Worm (Caenorhabditis elegans) whole organism, late embryonic: ENCODE measurements around the gene mcm-3AP.
A peak's percentile ranks its signal among the peaks of the same experiment; 100 is the strongest.

Experiments
- C08G9.2 ChIP-seq: sonication (generic microtip); optimal IDR thresholded peaks from 2 replicates; lab custom pipeline; 2016; ENCODE audit warnings: mild to moderate bottlenecking, missing genetic modification characterization, moderate library complexity, missing compliant biosample characterization
- K02D7.2 ChIP-seq: sonication (generic microtip); optimal IDR thresholded peaks from 2 replicates; lab custom pipeline; 2017; ENCODE audit warnings: mild to moderate bottlenecking, missing genetic modification characterization, missing compliant biosample characterization
- T23F11.4 ChIP-seq: fragments of 200-800 bp; sonication (Bioruptor generic); optimal IDR thresholded peaks from 2 replicates; lab custom pipeline; 2018; ENCODE audit warnings: mild to moderate bottlenecking, missing genetic modification characterization, missing compliant biosample characterization
- ama-1 ChIP-seq: fragments of 150-350 bp; optimal IDR thresholded peaks from 2 replicates; lab custom pipeline; 2014
- ceh-18 ChIP-seq: sonication (generic microtip); optimal IDR thresholded peaks from 2 replicates; lab custom pipeline; 2016; ENCODE audit warnings: missing genetic modification characterization, missing compliant biosample characterization
- ceh-2 ChIP-seq: sonication (generic microtip); optimal IDR thresholded peaks from 2 replicates; lab custom pipeline; 2016; ENCODE audit warnings: missing genotype, missing genetic modification characterization, missing compliant biosample characterization
- ceh-22 ChIP-seq: sonication (generic microtip); optimal IDR thresholded peaks from 2 replicates; lab custom pipeline; 2017; ENCODE audit warnings: missing biosample characterization, missing genetic modification characterization
- ceh-30 ChIP-seq: fragments of 150-350 bp; optimal IDR thresholded peaks from 2 replicates; lab custom pipeline; 2014; ENCODE audit warnings: missing biosample characterization, missing genetic modification characterization
- ceh-31 ChIP-seq: sonication (generic microtip); optimal IDR thresholded peaks from 2 replicates; lab custom pipeline; 2016; ENCODE audit warnings: missing genetic modification characterization, missing compliant biosample characterization
- ceh-34 ChIP-seq: sonication (generic microtip); optimal IDR thresholded peaks from 2 replicates; lab custom pipeline; 2016; ENCODE audit warnings: mild to moderate bottlenecking, missing genetic modification characterization, missing compliant biosample characterization
- ceh-48 ChIP-seq: sonication (generic microtip); optimal IDR thresholded peaks from 2 replicates; lab custom pipeline; 2016; ENCODE audit warnings: missing genetic modification characterization, inconsistent platforms, missing compliant biosample characterization
- ceh-6 ChIP-seq: fragments of 200-800 bp; sonication (Bioruptor generic); optimal IDR thresholded peaks from 2 replicates; lab custom pipeline; 2018; ENCODE audit warnings: mild to moderate bottlenecking, missing genetic modification characterization, missing compliant biosample characterization
- ceh-9 ChIP-seq: sonication (generic microtip); optimal IDR thresholded peaks from 2 replicates; lab custom pipeline; 2016; ENCODE audit warnings: mild to moderate bottlenecking, missing genetic modification characterization, inconsistent platforms, missing compliant biosample characterization
- dmd-4 ChIP-seq: sonication (generic microtip); optimal IDR thresholded peaks from 2 replicates; lab custom pipeline; 2016; ENCODE audit warnings: borderline replicate concordance, missing genetic modification characterization, missing compliant biosample characterization
- dve-1 ChIP-seq: sonication (generic microtip); optimal IDR thresholded peaks from 2 replicates; lab custom pipeline; 2017; ENCODE audit warnings: antibody characterized with exemption, mild to moderate bottlenecking, missing genetic modification characterization, missing compliant biosample characterization
- elt-4 ChIP-seq: sonication (generic microtip); optimal IDR thresholded peaks from 2 replicates; lab custom pipeline; 2016; ENCODE audit warnings: missing genetic modification characterization, missing compliant biosample characterization
- eyg-1 ChIP-seq: sonication (generic microtip); optimal IDR thresholded peaks from 2 replicates; lab custom pipeline; 2016; ENCODE audit warnings: missing genotype, missing genetic modification characterization, missing compliant biosample characterization
- fax-1 ChIP-seq: sonication (generic microtip); optimal IDR thresholded peaks from 2 replicates; lab custom pipeline; 2016; ENCODE audit warnings: missing genotype, missing genetic modification characterization, missing compliant biosample characterization
- fkh-10 ChIP-seq: fragments of 150-350 bp; optimal IDR thresholded peaks from 2 replicates; lab custom pipeline; 2014; ENCODE audit warnings: missing biosample characterization, missing genetic modification reagents, missing genetic modification characterization
- hlh-13 ChIP-seq: fragments of 200-800 bp; sonication (Bioruptor generic); optimal IDR thresholded peaks from 2 replicates; lab custom pipeline; 2018; ENCODE audit warnings: mild to moderate bottlenecking, missing genetic modification characterization, missing compliant biosample characterization
- hlh-30 ChIP-seq: sonication (generic microtip); optimal IDR thresholded peaks from 2 replicates; lab custom pipeline; 2017; ENCODE audit warnings: antibody characterized with exemption, missing genetic modification characterization, missing compliant biosample characterization; ENCODE audit not compliant: insufficient read depth
- hlh-8 ChIP-seq: sonication (generic microtip); optimal IDR thresholded peaks from 2 replicates; lab custom pipeline; 2016; ENCODE audit warnings: missing genotype, missing genetic modification characterization, missing compliant biosample characterization
- nfya-1 ChIP-seq: sonication (generic microtip); optimal IDR thresholded peaks from 2 replicates; lab custom pipeline; 2017; ENCODE audit warnings: missing genetic modification characterization, mild to moderate bottlenecking, missing compliant biosample characterization, antibody characterized with exemption, moderate library complexity
- nhr-232 ChIP-seq: sonication (generic microtip); optimal IDR thresholded peaks from 2 replicates; lab custom pipeline; 2016; ENCODE audit warnings: missing genetic modification characterization, missing compliant biosample characterization
- pag-3 ChIP-seq: sonication (generic microtip); optimal IDR thresholded peaks from 2 replicates; lab custom pipeline; 2016; ENCODE audit warnings: missing compliant biosample characterization, missing genetic modification characterization, borderline replicate concordance
- pha-4 ChIP-seq: fragments of 150-350 bp; optimal IDR thresholded peaks from 2 replicates; lab custom pipeline; 2018; ENCODE audit warnings: missing biosample characterization, missing genetic modification reagents, missing genetic modification characterization
- pqm-1 ChIP-seq: sonication (generic microtip); optimal IDR thresholded peaks from 2 replicates; lab custom pipeline; 2016; ENCODE audit warnings: missing genetic modification characterization, missing compliant biosample characterization
- ref-2 ChIP-seq: sonication (generic microtip); optimal IDR thresholded peaks from 2 replicates; lab custom pipeline; 2016; ENCODE audit warnings: missing genetic modification characterization, missing compliant biosample characterization
- rnt-1 ChIP-seq: sonication (generic microtip); optimal IDR thresholded peaks from 2 replicates; lab custom pipeline; 2016; ENCODE audit warnings: missing genetic modification characterization, missing compliant biosample characterization
- sox-2 ChIP-seq: fragments of 200-800 bp; sonication (Bioruptor generic); IDR thresholded peaks from 2 replicates; pipeline ENCODE4 v1.3.6; 2022; ENCODE audit warnings: missing genetic modification reagents, missing genetic modification characterization, missing compliant biosample characterization
- sox-4 ChIP-seq: sonication (generic microtip); optimal IDR thresholded peaks from 2 replicates; lab custom pipeline; 2017; ENCODE audit warnings: mild to moderate bottlenecking, missing genetic modification characterization, inconsistent platforms, missing compliant biosample characterization
- tbx-2 ChIP-seq: sonication (generic microtip); optimal IDR thresholded peaks from 2 replicates; lab custom pipeline; 2016; ENCODE audit warnings: missing genetic modification characterization, missing compliant biosample characterization
- unc-42 ChIP-seq: sonication (generic microtip); optimal IDR thresholded peaks from 2 replicates; lab custom pipeline; 2016; ENCODE audit warnings: missing genotype, missing genetic modification characterization, missing compliant biosample characterization
- unc-55 ChIP-seq: sonication (generic microtip); optimal IDR thresholded peaks from 2 replicates; lab custom pipeline; 2017; ENCODE audit warnings: missing biosample characterization, missing genetic modification reagents, missing genetic modification characterization
- zip-5 ChIP-seq: sonication (generic microtip); optimal IDR thresholded peaks from 2 replicates; lab custom pipeline; 2016; ENCODE audit warnings: missing genetic modification characterization, missing compliant biosample characterization
- ztf-16 ChIP-seq: sonication (generic microtip); optimal IDR thresholded peaks from 2 replicates; lab custom pipeline; 2017; ENCODE audit warnings: missing genetic modification characterization, missing compliant biosample characterization

Gene mcm-3AP

ce11 chrIV:7903359-7903758 is 45.1 kb upstream of the mcm-3AP start, which contains the start of gene C49H3.6:
Gene C49H3.6, plus strand, starts transcription at chrIV:7903738.
- TF ChIP-seq ceh-22 (tag; lab: Kevin White, UChicago) (peak; percentile 38), ceh-31 (tag; lab: Kevin White, UChicago) (peak; percentile 19), sox-4 (tag; lab: Kevin White, UChicago) (no peak), hlh-8 (tag; lab: Kevin White, UChicago) (no peak), ama-1 (lab: Kevin White, UChicago) (no peak), ceh-6 (GFP tag; lab: Kevin White, UChicago) (no peak), fax-1 (tag; lab: Kevin White, UChicago) (no peak), C08G9.2 (tag; lab: Kevin White, UChicago) (no peak), unc-55 (peak; percentile 22), fkh-10 (GFP tag; lab: Kevin White, UChicago) (no peak), eyg-1 (tag; lab: Kevin White, UChicago) (no peak), sox-2 (GFP tag; lab: Robert Waterston, UW) (no peak), rnt-1 (tag; lab: Kevin White, UChicago) (no peak), pha-4 (no peak), ref-2 (tag; lab: Kevin White, UChicago) (no peak), T23F11.4 (GFP tag; lab: Kevin White, UChicago) (no peak), nfya-1 (tag; lab: Kevin White, UChicago) (peak; percentile 26), ceh-30 (tag; lab: Kevin White, UChicago) (no peak), pag-3 (no peak), ceh-9 (tag; lab: Kevin White, UChicago) (no peak), hlh-30 (tag; lab: Kevin White, UChicago) (peak; percentile 44), unc-42 (tag; lab: Kevin White, UChicago) (peak; percentile 8)

- TF ChIP-seq dmd-4 (tag; lab: Kevin White, UChicago) (no peak), ceh-2 (tag; lab: Kevin White, UChicago) (no peak), fax-1 (tag; lab: Kevin White, UChicago) (no peak), ceh-30 (tag; lab: Kevin White, UChicago) (no peak), ceh-18 (no peak), ama-1 (lab: Kevin White, UChicago) (no peak), ceh-31 (tag; lab: Kevin White, UChicago) (no peak), ref-2 (tag; lab: Kevin White, UChicago) (no peak), hlh-13 (GFP tag; lab: Kevin White, UChicago) (no peak), unc-55 (no peak), elt-4 (tag; lab: Kevin White, UChicago) (no peak), pqm-1 (tag; lab: Kevin White, UChicago) (no peak), ztf-16 (no peak), dve-1 (no peak), nhr-232 (tag; lab: Kevin White, UChicago) (no peak), ceh-22 (tag; lab: Kevin White, UChicago) (no peak), tbx-2 (no peak), ceh-6 (GFP tag; lab: Kevin White, UChicago) (no peak), pag-3 (no peak), K02D7.2 (tag; lab: Kevin White, UChicago) (no peak)
- TF ChIP-seq, all 69 proteins: peak for 0
Measured at ce11 chrIV:7906643-7907042, 41.8 kb upstream of the mcm-3AP start.

ce11 chrIV:7909455-7910141 is 38.9 kb upstream of the mcm-3AP start:
- TF ChIP-seq ceh-18 (peak; percentile 16), pha-4 (no peak), ceh-30 (tag; lab: Kevin White, UChicago) (peak; percentile 6), ceh-48 (peak; percentile 71), unc-42 (tag; lab: Kevin White, UChicago) (peak; percentile 36), nfya-1 (tag; lab: Kevin White, UChicago) (peak; percentile 9), hlh-30 (tag; lab: Kevin White, UChicago) (peak; percentile 68), tbx-2 (peak; percentile 3), ceh-34 (tag; lab: Kevin White, UChicago) (peak; percentile 42), zip-5 (tag; lab: Kevin White, UChicago) (no peak)
